Worm (Caenorhabditis elegans) whole organism, mixed stage, embryonic: ENCODE measurements around the gene unc-79.

ENCODE experiments used
- bed-3 ChIP-seq: fragments of 200-800 bp; sonication (Bioruptor generic); optimal IDR thresholded peaks from 3 replicates; lab custom pipeline; 2018; ENCODE audit warnings: mild to moderate bottlenecking, missing genetic modification characterization, moderate library complexity, missing compliant biosample characterization
- blmp-1 ChIP-seq: fragments of 150-350 bp; optimal IDR thresholded peaks from 2 replicates; lab custom pipeline; 2014; ENCODE audit warnings: missing biosample characterization, missing genetic modification characterization
- ceh-39 ChIP-seq: fragments of 150-350 bp; optimal IDR thresholded peaks from 2 replicates; lab custom pipeline; 2014; ENCODE audit warnings: missing biosample characterization, missing genetic modification characterization
- ceh-83 ChIP-seq: fragments of 200-800 bp; sonication (Bioruptor generic); optimal IDR thresholded peaks from 2 replicates; lab custom pipeline; 2018; ENCODE audit warnings: mild to moderate bottlenecking, missing genetic modification characterization, missing compliant biosample characterization
- ces-1 ChIP-seq: fragments of 150-350 bp; optimal IDR thresholded peaks from 2 replicates; lab custom pipeline; 2014; ENCODE audit warnings: missing biosample characterization, missing genetic modification reagents, missing genetic modification characterization
- cnd-1 ChIP-seq: fragments of 200-800 bp; sonication (Bioruptor generic); optimal IDR thresholded peaks from 2 replicates; lab custom pipeline; 2018; ENCODE audit warnings: mild to moderate bottlenecking, missing genetic modification characterization, missing compliant biosample characterization
- drap-1 ChIP-seq: fragments of 200-800 bp; sonication (Bioruptor generic); optimal IDR thresholded peaks from 3 replicates; lab custom pipeline; 2018; ENCODE audit warnings: mild to moderate bottlenecking, missing genetic modification characterization, missing compliant biosample characterization
- hlh-1 ChIP-seq: fragments of 150-350 bp; optimal IDR thresholded peaks from 2 replicates; lab custom pipeline; 2014; ENCODE audit warnings: missing biosample characterization, missing genetic modification reagents, missing genetic modification characterization
- lin-13 ChIP-seq: fragments of 150-350 bp; optimal IDR thresholded peaks from 2 replicates; lab custom pipeline; 2014; ENCODE audit warnings: missing biosample characterization, missing genetic modification characterization
- lin-32 ChIP-seq: fragments of 200-800 bp; sonication (Bioruptor generic); optimal IDR thresholded peaks from 2 replicates; lab custom pipeline; 2018; ENCODE audit warnings: mild to moderate bottlenecking, missing genetic modification characterization, missing compliant biosample characterization
- lsy-2 ChIP-seq: fragments of 150-350 bp; optimal IDR thresholded peaks from 2 replicates; lab custom pipeline; 2014; ENCODE audit warnings: missing biosample characterization, missing genetic modification characterization
- mab-5 ChIP-seq: fragments of 150-350 bp; optimal IDR thresholded peaks from 2 replicates; lab custom pipeline; 2014; ENCODE audit warnings: missing biosample characterization, missing genetic modification characterization
- mep-1 ChIP-seq: fragments of 150-350 bp; optimal IDR thresholded peaks from 2 replicates; lab custom pipeline; 2017; ENCODE audit warnings: missing biosample characterization, missing genetic modification reagents, missing genetic modification characterization, inconsistent platforms
- mls-2 ChIP-seq: sonication (generic microtip); optimal IDR thresholded peaks from 2 replicates; lab custom pipeline; 2016; ENCODE audit warnings: mild to moderate bottlenecking, missing genetic modification characterization, moderate library complexity, missing compliant biosample characterization
- nhr-12 ChIP-seq: fragments of 150-350 bp; optimal IDR thresholded peaks from 2 replicates; lab custom pipeline; 2014; ENCODE audit warnings: missing biosample characterization, missing genetic modification characterization
- nhr-237 ChIP-seq: fragments of 150-350 bp; optimal IDR thresholded peaks from 2 replicates; lab custom pipeline; 2014; ENCODE audit warnings: missing biosample characterization, missing genetic modification characterization
- nhr-28 ChIP-seq: fragments of 150-350 bp; optimal IDR thresholded peaks from 2 replicates; lab custom pipeline; 2014; ENCODE audit warnings: missing biosample characterization, missing genetic modification characterization
- nhr-76 ChIP-seq: sonication (generic microtip); optimal IDR thresholded peaks from 2 replicates; lab custom pipeline; 2017; ENCODE audit warnings: missing biosample characterization, missing genetic modification characterization
- pha-4 ChIP-seq: fragments of 150-350 bp; optimal IDR thresholded peaks from 2 replicates; lab custom pipeline; 2018; ENCODE audit warnings: missing biosample characterization, missing genetic modification reagents, missing genetic modification characterization
- sem-2 ChIP-seq: fragments of 200-800 bp; sonication (Bioruptor generic); optimal IDR thresholded peaks from 2 replicates; lab custom pipeline; 2018; ENCODE audit warnings: mild to moderate bottlenecking, missing genetic modification characterization, missing compliant biosample characterization
- snpc-4 ChIP-seq: fragments of 150-350 bp; optimal IDR thresholded peaks from 2 replicates; lab custom pipeline; 2014; ENCODE audit warnings: missing biosample characterization, missing genetic modification characterization
- sptf-1 ChIP-seq: sonication (generic microtip); optimal IDR thresholded peaks from 2 replicates; lab custom pipeline; 2017; ENCODE audit warnings: mild to moderate bottlenecking, missing genetic modification characterization, moderate library complexity, missing compliant biosample characterization
- tbx-8 ChIP-seq: fragments of 200-800 bp; sonication (Bioruptor generic); optimal IDR thresholded peaks from 2 replicates; lab custom pipeline; 2018; ENCODE audit warnings: mild to moderate bottlenecking, missing genetic modification characterization, moderate library complexity, missing compliant biosample characterization
- unc-120 ChIP-seq: sonication (generic microtip); optimal IDR thresholded peaks from 2 replicates; lab custom pipeline; 2017; ENCODE audit warnings: missing genetic modification characterization, missing compliant biosample characterization; ENCODE audit not compliant: poor library complexity, severe bottlenecking
- unc-62 ChIP-seq: fragments of 150-350 bp; optimal IDR thresholded peaks from 2 replicates; lab custom pipeline; 2014; ENCODE audit warnings: missing biosample characterization, missing genetic modification reagents, missing genetic modification characterization
- zip-8 ChIP-seq: fragments of 150-350 bp; optimal IDR thresholded peaks from 2 replicates; lab custom pipeline; 2014; ENCODE audit warnings: missing biosample characterization, missing genetic modification characterization
- ztf-11 ChIP-seq: fragments of 150-350 bp; optimal IDR thresholded peaks from 2 replicates; lab custom pipeline; 2014; ENCODE audit warnings: missing biosample characterization, missing genetic modification characterization

Gene unc-79

ce11 chrIII:4090773-4091172, 24.3 kb downstream of the unc-79 start, which contains the start of gene C03C10.2:
TSS of gene C03C10.2 (plus strand) at chrIII:4091073.
- no peak for TF ChIP-seq ztf-11
- no peak for TF ChIP-seq sptf-1 (tag; lab: Kevin White, UChicago)
- no peak for TF ChIP-seq nhr-28 (tag; lab: Kevin White, UChicago)
- TF ChIP-seq ces-1 (GFP tag; lab: Kevin White, UChicago) = no peak
- TF ChIP-seq nhr-76 (tag; lab: Kevin White, UChicago) = no peak
- no peak for TF ChIP-seq nhr-12
- no peak for TF ChIP-seq sem-2
- no peak for TF ChIP-seq blmp-1
- TF ChIP-seq lsy-2 (tag; lab: Kevin White, UChicago) = no peak

DNA sequence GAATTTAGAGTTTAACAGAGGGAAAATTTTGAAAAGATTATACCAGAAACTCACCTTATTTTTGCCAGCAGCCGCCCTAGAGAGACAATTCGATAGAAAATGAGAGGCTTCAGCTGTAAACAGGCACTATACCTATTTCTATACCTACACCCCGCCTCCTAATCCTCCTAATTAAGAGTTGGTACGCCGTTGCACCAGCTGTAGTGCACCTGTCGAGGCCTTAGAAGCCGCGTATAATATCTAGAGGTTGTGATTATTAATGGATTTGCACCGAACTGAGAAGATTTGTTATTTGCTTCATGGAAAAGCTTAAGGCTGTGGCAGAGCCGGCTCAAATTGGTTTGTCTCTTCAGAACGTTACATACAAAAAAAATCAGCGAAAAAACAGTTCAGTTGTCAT, 25.6 kb downstream of the unc-79 start, which contains the start of gene C03C10.5:
Gene C03C10.5 (minus strand): TSS at position 101 of the 400 bp plus-strand sequence.
- TF ChIP-seq lin-32 (GFP tag; lab: Kevin White, UChicago) (peak; percentile 75), ces-1 (GFP tag; lab: Kevin White, UChicago) (no peak), cnd-1 (tag; lab: Kevin White, UChicago) (no peak), sptf-1 (tag; lab: Kevin White, UChicago) (no peak), unc-62 (no peak), nhr-28 (tag; lab: Kevin White, UChicago) (no peak)

DNA sequence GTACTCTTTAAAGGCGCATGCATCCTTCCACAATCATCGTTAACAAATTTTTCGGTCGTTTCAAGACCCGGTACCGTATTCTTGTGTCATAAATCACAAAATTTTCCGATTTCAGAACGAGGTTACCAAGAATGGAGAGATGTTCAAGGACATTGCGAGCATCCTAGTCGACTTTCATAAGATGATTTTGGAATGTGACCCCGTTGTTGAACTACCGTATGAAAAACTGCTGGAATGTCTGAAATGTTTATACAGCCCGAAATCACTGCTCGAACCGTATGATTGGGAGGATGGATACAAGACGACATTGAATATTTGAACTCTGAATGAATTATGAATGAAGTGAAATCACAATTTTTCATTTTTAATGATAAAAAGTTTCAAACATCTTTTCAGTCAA, 26.5 kb downstream of the unc-79 start:
- no peak for TF ChIP-seq lin-13 (tag; lab: Kevin White, UChicago)
- TF ChIP-seq mep-1 (tag; lab: Kevin White, UChicago) = no peak
- TF ChIP-seq zip-8 (tag; lab: Kevin White, UChicago) = no peak
- TF ChIP-seq drap-1 (GFP tag; lab: Kevin White, UChicago) = no peak
- no peak for TF ChIP-seq sem-2
- no peak for TF ChIP-seq cnd-1 (tag; lab: Kevin White, UChicago)
- TF ChIP-seq sptf-1 (tag; lab: Kevin White, UChicago) = no peak
- no peak for TF ChIP-seq ces-1 (GFP tag; lab: Kevin White, UChicago)
- TF ChIP-seq, all 35 proteins: peak for 0

ce11 chrIII:4094681-4095080, 28.2 kb downstream of the unc-79 start, which contains the start of gene rnr-2:
TSS of gene rnr-2 (minus strand) at chrIII:4094921.
- TF ChIP-seq hlh-1 (tag; lab: Kevin White, UChicago) (peak; percentile 3), mab-5 (tag; lab: Kevin White, UChicago) (no peak)

- TF ChIP-seq unc-62 (no peak), mls-2 (tag; lab: Kevin White, UChicago) (no peak), tbx-8 (GFP tag; lab: Kevin White, UChicago) (no peak), ztf-11 (no peak), cnd-1 (tag; lab: Kevin White, UChicago) (no peak), drap-1 (GFP tag; lab: Kevin White, UChicago) (no peak), snpc-4 (no peak), pha-4 (tag; lab: Kevin White, UChicago) (no peak), ceh-83 (GFP tag; lab: Kevin White, UChicago) (no peak), nhr-237 (tag; lab: Kevin White, UChicago) (no peak), mep-1 (tag; lab: Kevin White, UChicago) (no peak), ceh-39 (tag; lab: Kevin White, UChicago) (no peak), zip-8 (tag; lab: Kevin White, UChicago) (no peak), lsy-2 (tag; lab: Kevin White, UChicago) (no peak), unc-120 (tag; lab: Kevin White, UChicago) (no peak), sem-2 (no peak), bed-3 (GFP tag; lab: Kevin White, UChicago) (no peak)
Observed at ce11 chrIII:4095441-4096095, 29.1 kb downstream of the unc-79 start, which contains the start of gene C03C10.7. TSS of gene C03C10.7 (plus strand) at chrIII:4096045.

- TF ChIP-seq cnd-1 (tag; lab: Kevin White, UChicago) (no peak), mab-5 (tag; lab: Kevin White, UChicago) (no peak), snpc-4 (no peak)
Observed at ce11 chrIII:4096370-4096842, 30.0 kb downstream of the unc-79 start.
